Worm (Caenorhabditis elegans): Measurements from ENCODE around the gene amt-2.

Gene amt-2

DNA sequence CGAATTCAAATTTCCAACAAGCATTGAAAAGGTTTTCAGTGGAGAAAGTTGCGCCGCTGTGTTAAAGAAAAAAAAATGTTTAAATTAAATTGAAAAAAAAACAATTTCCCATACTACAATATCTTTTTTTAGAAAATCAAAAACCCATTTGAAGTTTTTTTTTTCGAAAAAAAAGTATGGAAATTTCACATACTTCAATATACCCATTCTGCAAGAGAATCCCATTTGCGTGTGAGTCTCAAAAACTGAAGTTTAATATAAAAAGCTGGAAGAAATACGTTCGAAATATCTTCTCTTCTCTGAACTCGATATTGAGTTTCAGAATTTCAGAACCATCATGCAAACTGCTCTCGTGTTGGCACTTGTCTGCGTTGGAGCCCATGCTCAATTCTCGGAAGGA lies 28.0 kb downstream of the amt-2 start, which contains the start of gene scl-7:
Gene scl-7, plus strand, starts transcription at position 301 of the 400 bp plus-strand sequence.
- TF ChIP-seq lin-15B (tag; optimal IDR thresholded peaks at IDR 0.05) = no peak
- no peak for TF ChIP-seq pax-3 (tag; optimal IDR thresholded peaks at IDR 0.05)
- TF ChIP-seq efl-3 (GFP tag; optimal IDR thresholded peaks at IDR 0.05) = no peak
- no peak for TF ChIP-seq pag-3 (tag; optimal IDR thresholded peaks at IDR 0.05; ENCODE audit: borderline replicate concordance, insufficient read depth)
- TF ChIP-seq grh-1 (GFP tag; IDR thresholded peaks at IDR 0.05) = no peak
- TF ChIP-seq F16B12.6 (tag; optimal IDR thresholded peaks at IDR 0.05) = no peak
- TF ChIP-seq C34B4.2 (tag; optimal IDR thresholded peaks at IDR 0.05) = no peak
- no peak for TF ChIP-seq nhr-77 (tag; optimal IDR thresholded peaks at IDR 0.05)
- TF ChIP-seq swsn-7 (tag; optimal IDR thresholded peaks at IDR 0.05) = no peak
- no peak for TF ChIP-seq nhr-12 (tag; optimal IDR thresholded peaks at IDR 0.05)
- TF ChIP-seq egl-27 (tag; optimal IDR thresholded peaks at IDR 0.05) = no peak
- TF ChIP-seq snu-23 (GFP tag; optimal IDR thresholded peaks at IDR 0.05) = no peak
- no peak for TF ChIP-seq unc-62 (GFP tag; optimal IDR thresholded peaks at IDR 0.05)
- TF ChIP-seq ama-1 (optimal IDR thresholded peaks at IDR 0.05) = no peak
- TF ChIP-seq nhr-20 (tag; optimal IDR thresholded peaks at IDR 0.05) = no peak
- no peak for TF ChIP-seq fkh-8 (tag; optimal IDR thresholded peaks at IDR 0.05)

DNA sequence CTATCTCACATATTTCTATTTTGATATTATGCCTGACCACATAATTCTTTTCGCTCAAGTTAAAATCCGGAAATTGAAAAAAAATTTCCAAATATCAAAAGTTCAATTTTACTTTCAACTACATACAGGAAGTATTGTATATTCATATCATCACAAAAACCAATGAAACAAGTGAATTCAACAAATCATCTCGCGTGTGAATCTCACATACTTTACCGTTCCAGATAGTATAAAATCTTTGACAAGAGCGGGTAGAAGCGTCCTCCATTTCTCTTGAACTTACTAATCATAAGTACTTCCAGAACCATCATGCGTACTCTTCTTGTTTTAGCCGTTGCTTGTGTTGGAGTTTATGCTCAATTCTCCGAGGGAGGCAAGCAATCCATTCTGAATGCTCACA lies 29.3 kb downstream of the amt-2 start, which contains the start of gene scl-8:
Gene scl-8, plus strand, starts transcription at position 301 of the 400 bp plus-strand sequence.
- TF ChIP-seq fkh-4 (tag; optimal IDR thresholded peaks at IDR 0.05; ENCODE audit: borderline replicate concordance) (no peak), lin-14 (GFP tag; optimal IDR thresholded peaks at IDR 0.05) (no peak), unc-130 (tag; optimal IDR thresholded peaks at IDR 0.05) (no peak), ces-1 (GFP tag; optimal IDR thresholded peaks at IDR 0.05) (no peak), nhr-71 (tag; optimal IDR thresholded peaks at IDR 0.05) (no peak), ztf-4 (tag; optimal IDR thresholded peaks at IDR 0.05) (no peak), tbx-2 (tag; optimal IDR thresholded peaks at IDR 0.05) (no peak), nhr-19 (GFP tag; conservative IDR thresholded peaks at IDR 0.05) (no peak), lin-13 (GFP tag; optimal IDR thresholded peaks at IDR 0.05) (no peak), pqm-1 (tag; optimal IDR thresholded peaks at IDR 0.05) (no peak), xbp-1 (tag; optimal IDR thresholded peaks at IDR 0.05) (no peak), nhr-237 (tag; optimal IDR thresholded peaks at IDR 0.05) (no peak), nhr-20 (tag; optimal IDR thresholded peaks at IDR 0.05) (no peak), zip-4 (GFP tag; optimal IDR thresholded peaks at IDR 0.05) (no peak), unc-30 (tag; optimal IDR thresholded peaks at IDR 0.05) (no peak), nhr-90 (tag; optimal IDR thresholded peaks at IDR 0.05; ENCODE audit: poor library complexity) (no peak), egl-13 (tag; optimal IDR thresholded peaks at IDR 0.05) (no peak), aly-2 (tag; optimal IDR thresholded peaks at IDR 0.05) (no peak), C16A3.4 (tag; optimal IDR thresholded peaks at IDR 0.05) (no peak)

DNA sequence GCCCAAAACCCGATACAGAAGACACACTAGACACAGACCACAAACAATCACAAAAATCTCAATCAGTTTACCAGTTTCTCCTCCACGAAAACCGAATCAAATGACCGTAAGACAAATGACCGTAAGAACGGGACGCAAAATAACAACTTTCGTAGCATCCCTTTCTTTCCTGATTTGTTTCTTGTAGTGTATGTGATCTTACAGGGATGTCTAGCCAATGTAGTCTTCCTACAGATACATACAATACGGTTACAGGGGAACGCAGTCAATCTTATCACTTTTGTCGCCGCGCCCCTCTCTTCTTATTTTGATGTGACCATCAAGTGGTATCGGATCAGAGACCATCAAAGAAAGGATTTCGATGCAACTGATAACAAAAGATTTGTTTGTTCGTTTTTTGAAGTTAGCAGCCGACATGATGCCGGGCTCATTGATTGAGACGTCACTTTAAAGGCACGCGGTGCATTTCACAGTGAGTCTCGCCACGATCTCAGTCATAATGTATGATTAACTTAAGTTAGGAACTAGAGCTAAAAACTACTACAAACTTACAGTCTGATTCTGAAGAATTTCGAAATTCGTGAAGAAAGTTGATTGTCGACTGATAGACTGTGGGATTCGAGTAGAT lies 33.5 kb downstream of the amt-2 start:
- TF ChIP-seq nhr-11 (tag; optimal IDR thresholded peaks at IDR 0.05) = no peak
- no peak for TF ChIP-seq irx-1 (tag; optimal IDR thresholded peaks at IDR 0.05)
- TF ChIP-seq nhr-90 (tag; optimal IDR thresholded peaks at IDR 0.05; ENCODE audit: poor library complexity) = peak; percentile 38
- no peak for TF ChIP-seq pag-3 (tag; optimal IDR thresholded peaks at IDR 0.05; ENCODE audit: borderline replicate concordance, insufficient read depth)
- no peak for TF ChIP-seq isw-1 (GFP tag; IDR thresholded peaks at IDR 0.05)
- no peak for TF ChIP-seq lin-15B (tag; optimal IDR thresholded peaks at IDR 0.05)
- no peak for TF ChIP-seq pax-3 (tag; optimal IDR thresholded peaks at IDR 0.05)
- TF ChIP-seq lin-14 (GFP tag; optimal IDR thresholded peaks at IDR 0.05) = peak; percentile 71
- TF ChIP-seq elt-2 (tag; optimal IDR thresholded peaks at IDR 0.05) = no peak
- TF ChIP-seq tbx-2 (tag; optimal IDR thresholded peaks at IDR 0.05) = no peak
- no peak for TF ChIP-seq fkh-4 (tag; optimal IDR thresholded peaks at IDR 0.05; ENCODE audit: borderline replicate concordance)
- TF ChIP-seq lin-35 (GFP tag; optimal IDR thresholded peaks at IDR 0.05) = peak in 1 of 2 experiments; percentile 45
- no peak for TF ChIP-seq xbp-1 (tag; optimal IDR thresholded peaks at IDR 0.05)
- TF ChIP-seq lin-39 (tag; optimal IDR thresholded peaks at IDR 0.05) = no peak
- no peak for TF ChIP-seq vab-15 (tag; optimal IDR thresholded peaks at IDR 0.05)
- TF ChIP-seq blmp-1 (tag; optimal IDR thresholded peaks at IDR 0.05) = peak; percentile 69
- TF ChIP-seq nhr-85 (tag) = peak; percentile 93
- 0 out of 2 replicates have a peak, but pooled peaks have one; percentile 8 for TF ChIP-seq grh-1 (GFP tag; IDR thresholded peaks at IDR 0.05)
- TF ChIP-seq snu-23 (GFP tag; optimal IDR thresholded peaks at IDR 0.05) = peak; percentile 42
- no peak for TF ChIP-seq mab-9 (GFP tag; IDR thresholded peaks at IDR 0.05)
- no peak for TF ChIP-seq unc-86 (tag; optimal IDR thresholded peaks at IDR 0.05)
- TF ChIP-seq alr-1 (tag; optimal IDR thresholded peaks at IDR 0.05; ENCODE audit: borderline replicate concordance) = no peak
- TF ChIP-seq unc-62 (GFP tag; optimal IDR thresholded peaks at IDR 0.05) = no peak
- no peak for TF ChIP-seq ces-1 (GFP tag; optimal IDR thresholded peaks at IDR 0.05)
- TF ChIP-seq lsy-2 (tag; optimal IDR thresholded peaks at IDR 0.05) = no peak
- no peak for TF ChIP-seq fkh-10 (GFP tag; optimal IDR thresholded peaks at IDR 0.05)
- no peak for TF ChIP-seq lin-13 (GFP tag; optimal IDR thresholded peaks at IDR 0.05)

Data from whole organism, L1 larva.